Worm (Caenorhabditis elegans) whole organism, L4 larva: ENCODE measurements around the gene tsp-11.
A peak's percentile ranks its signal among the peaks of the same experiment; 100 is the strongest.

ENCODE experiments used
- D1046.2 ChIP-seq: fragments of 200-800 bp; sonication (Bioruptor generic); IDR thresholded peaks from 2 replicates; pipeline ENCODE4 v1.3.6; 2022; ENCODE audit warnings: missing genetic modification characterization, missing compliant biosample characterization
- F44E2.7 ChIP-seq: fragments of 200-800 bp; sonication (Bioruptor generic); IDR thresholded peaks from 2 replicates; pipeline ENCODE4 v2.1.2; 2022; ENCODE audit warnings: missing genetic modification characterization, missing compliant biosample characterization
- R02D3.7 ChIP-seq: fragments of 150-350 bp; sonication (generic microtip); optimal IDR thresholded peaks from 3 replicates; lab custom pipeline; 2014; ENCODE audit warnings: missing biosample characterization, missing genetic modification characterization
- Y105C5A.15 ChIP-seq: fragments of 200-800 bp; sonication (Bioruptor generic); IDR thresholded peaks from 2 replicates; pipeline ENCODE4 v1.3.6; 2022; ENCODE audit warnings: missing genetic modification characterization, missing compliant biosample characterization
- ZK337.2 ChIP-seq: fragments of 200-800 bp; sonication (Bioruptor generic); IDR thresholded peaks from 2 replicates; pipeline ENCODE4 v1.3.6; 2022; ENCODE audit warnings: missing genetic modification reagents, missing genetic modification characterization, missing compliant biosample characterization
- aly-2 ChIP-seq: sonication (generic microtip); optimal IDR thresholded peaks from 2 replicates; lab custom pipeline; 2018; ENCODE audit warnings: missing biosample characterization, missing genetic modification characterization
- attf-4 ChIP-seq: sonication (generic microtip); optimal IDR thresholded peaks from 3 replicates; lab custom pipeline; 2017; ENCODE audit warnings: missing biosample characterization, missing genetic modification characterization
- ceh-44 ChIP-seq: fragments of 200-800 bp; sonication (Bioruptor generic); IDR thresholded peaks from 2 replicates; pipeline ENCODE4 v1.3.6; 2022; ENCODE audit warnings: missing genetic modification reagents, missing genetic modification characterization, missing compliant biosample characterization
- ceh-62 ChIP-seq: sonication (generic microtip); optimal IDR thresholded peaks from 2 replicates; lab custom pipeline; 2017; ENCODE audit warnings: missing biosample characterization, missing genetic modification characterization
- ceh-82 ChIP-seq: sonication (generic microtip); optimal IDR thresholded peaks from 2 replicates; lab custom pipeline; 2017; ENCODE audit warnings: missing biosample characterization, missing genetic modification characterization
- ces-1 ChIP-seq: fragments of 150-350 bp; sonication (generic microtip); optimal IDR thresholded peaks from 4 replicates; lab custom pipeline; 2014; ENCODE audit warnings: missing biosample characterization, missing genetic modification reagents, missing genetic modification characterization
- cey-2 ChIP-seq: sonication (generic microtip); optimal IDR thresholded peaks from 3 replicates; lab custom pipeline; 2017; ENCODE audit warnings: missing genetic modification characterization, mild to moderate bottlenecking, missing compliant biosample characterization, antibody characterized with exemption, borderline replicate concordance; ENCODE audit not compliant: insufficient read depth
- dmd-8 ChIP-seq: fragments of 200-800 bp; sonication (Bioruptor generic); IDR thresholded peaks from 2 replicates; pipeline ENCODE4 v1.3.6; 2022; ENCODE audit warnings: missing genetic modification characterization, missing compliant biosample characterization
- dpl-1 ChIP-seq: fragments of 150-350 bp; optimal IDR thresholded peaks from 2 replicates; lab custom pipeline; 2014; ENCODE audit warnings: missing biosample characterization, missing genetic modification reagents, missing genetic modification characterization
- gei-8 ChIP-seq: fragments of 200-800 bp; sonication (Bioruptor generic); optimal IDR thresholded peaks from 2 replicates; lab custom pipeline; 2018; ENCODE audit warnings: mild to moderate bottlenecking, missing genetic modification characterization, missing compliant biosample characterization
- hif-1 ChIP-seq, 2 experiments: sonication (generic microtip); optimal IDR thresholded peaks; 2 replicates each; lab custom pipeline; 2016 to 2017; ENCODE audit warnings: missing compliant biosample characterization in 2 of 2, missing genetic modification characterization in 2 of 2, missing genetic modification reagents in 2 of 2, missing genotype in 2 of 2, mild to moderate bottlenecking in 1 of 2
- lin-15B ChIP-seq: fragments of 150-350 bp; sonication (generic microtip); optimal IDR thresholded peaks from 3 replicates; lab custom pipeline; 2014; ENCODE audit warnings: missing biosample characterization, missing genetic modification characterization
- lin-38 ChIP-seq: fragments of 200-800 bp; sonication (Bioruptor generic); IDR thresholded peaks from 2 replicates; pipeline ENCODE4 v1.3.6; 2022; ENCODE audit warnings: missing genetic modification reagents, missing genetic modification characterization, missing compliant biosample characterization
- lir-3 ChIP-seq: sonication (generic microtip); optimal IDR thresholded peaks from 2 replicates; lab custom pipeline; 2016; ENCODE audit warnings: mild to moderate bottlenecking, missing genetic modification characterization, missing compliant biosample characterization
- madf-9 ChIP-seq: fragments of 200-800 bp; sonication (Bioruptor generic); conservative IDR thresholded peaks from 2 replicates; pipeline ENCODE4 v1.3.6; 2022; ENCODE audit warnings: missing genetic modification reagents, missing genetic modification characterization, missing compliant biosample characterization
- nhr-10 ChIP-seq: fragments of 150-350 bp; optimal IDR thresholded peaks from 2 replicates; lab custom pipeline; 2014; ENCODE audit warnings: missing biosample characterization, missing genetic modification characterization
- nhr-102 ChIP-seq: sonication (generic microtip); optimal IDR thresholded peaks from 2 replicates; lab custom pipeline; 2016; ENCODE audit warnings: mild to moderate bottlenecking, missing genetic modification characterization, moderate library complexity, missing compliant biosample characterization
- nhr-77 ChIP-seq: fragments of 150-350 bp; optimal IDR thresholded peaks from 2 replicates; lab custom pipeline; 2014; ENCODE audit warnings: missing biosample characterization, missing genetic modification characterization
- skn-1 ChIP-seq: fragments of 150-350 bp; optimal IDR thresholded peaks from 2 replicates; lab custom pipeline; 2014; ENCODE audit warnings: missing biosample characterization, missing genetic modification characterization
- spr-3 ChIP-seq: fragments of 200-800 bp; sonication (Bioruptor generic); optimal IDR thresholded peaks from 2 replicates; lab custom pipeline; 2018; ENCODE audit warnings: mild to moderate bottlenecking, missing genetic modification characterization, missing compliant biosample characterization
- tra-1 ChIP-seq: fragments of 200-800 bp; sonication (Bioruptor generic); IDR thresholded peaks from 2 replicates; pipeline ENCODE4 v1.3.6; 2022; ENCODE audit warnings: missing genetic modification reagents, missing genetic modification characterization, missing compliant biosample characterization
- unc-130 ChIP-seq: sonication (generic microtip); optimal IDR thresholded peaks from 2 replicates; lab custom pipeline; 2016; ENCODE audit warnings: missing genetic modification reagents, missing genetic modification characterization, missing compliant biosample characterization
- unc-62 ChIP-seq, 3 experiments: fragments of 150-350 bp in 1 of 3; sonication (generic microtip); optimal IDR thresholded peaks in 2 of 3; peaks in 1 of 3; 1 replicate in 1 of 3; 2 replicates in 2 of 3; lab custom pipeline; 2014 to 2017; ENCODE audit warnings: missing biosample characterization in 3 of 3, missing genetic modification characterization in 3 of 3, missing genetic modification reagents in 3 of 3, missing genotype in 1 of 3
- zfp-2 ChIP-seq: sonication (generic microtip); optimal IDR thresholded peaks from 2 replicates; lab custom pipeline; 2016; ENCODE audit warnings: mild to moderate bottlenecking, missing genetic modification characterization, missing compliant biosample characterization
- zfp-3 ChIP-seq: fragments of 200-800 bp; sonication (Bioruptor generic); conservative IDR thresholded peaks from 2 replicates; pipeline ENCODE4 v1.3.6; 2022; ENCODE audit warnings: missing genetic modification reagents, missing genetic modification characterization, missing compliant biosample characterization
- zip-11 ChIP-seq: fragments of 200-800 bp; sonication (Bioruptor generic); IDR thresholded peaks from 2 replicates; pipeline ENCODE4 v1.3.6; 2022; ENCODE audit warnings: missing genetic modification characterization, missing compliant biosample characterization
- ztf-11 ChIP-seq: fragments of 150-350 bp; optimal IDR thresholded peaks from 2 replicates; lab custom pipeline; 2014; ENCODE audit warnings: missing biosample characterization, missing genetic modification characterization
- ztf-7 ChIP-seq: fragments of 150-350 bp; optimal IDR thresholded peaks from 2 replicates; lab custom pipeline; 2014; ENCODE audit warnings: missing biosample characterization, missing genetic modification characterization

tsp-11 gene

DNA sequence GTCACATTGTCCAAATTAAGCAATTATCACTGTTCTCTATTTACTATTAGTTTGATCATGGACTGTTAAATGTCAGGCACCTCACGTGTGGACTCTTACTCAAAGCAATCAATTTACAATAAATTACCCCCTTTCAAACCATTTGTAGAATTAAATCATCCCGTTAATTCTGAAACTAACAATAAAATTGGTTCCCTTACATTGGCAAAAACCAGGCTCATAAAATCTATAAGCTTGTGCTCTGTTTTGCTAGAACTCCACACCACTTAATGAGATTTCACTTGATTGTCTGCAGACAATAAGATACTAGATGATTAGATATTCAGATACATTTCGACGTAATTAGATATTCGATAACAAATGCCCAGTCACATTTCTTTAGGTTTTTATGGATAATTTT lies 7.1 kb downstream of the tsp-11 start:
- peak in 1 of 2 experiments; percentile 91 for TF ChIP-seq unc-62 (GFP tag; optimal IDR thresholded peaks at IDR 0.05 in 1 of 2; lab: Kevin White, UChicago)
- TF ChIP-seq unc-62 (tag; optimal IDR thresholded peaks at IDR 0.05; lab: Kevin White, UChicago), result no peak
- TF ChIP-seq ztf-11, result no peak

DNA sequence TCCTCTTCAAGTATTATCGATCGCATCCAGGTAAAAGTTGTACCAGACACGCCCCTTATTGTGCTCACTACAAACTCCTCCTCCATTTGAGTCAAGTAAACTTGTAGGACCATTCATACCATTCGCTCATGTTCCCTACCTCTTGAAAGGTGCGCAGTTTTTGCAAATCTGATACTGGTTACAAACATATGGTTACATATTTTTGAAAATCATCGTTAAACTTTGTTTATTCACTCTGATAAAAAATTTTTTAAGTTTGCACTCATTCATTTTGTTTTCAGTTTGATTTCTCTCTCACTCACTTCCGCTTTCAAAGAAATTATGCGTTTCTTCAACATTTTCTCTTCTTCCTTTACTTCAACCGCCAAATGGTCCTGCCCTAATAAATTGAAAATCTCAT lies 8.3 kb downstream of the tsp-11 start, which contains the start of gene B0563.1:
Gene B0563.1 (plus strand): TSS at position 301 of the 400 bp plus-strand sequence.
- TF ChIP-seq R02D3.7 (tag; lab: Kevin White, UChicago) (no peak), ceh-62 (tag; lab: Kevin White, UChicago) (no peak), ceh-44 (GFP tag; lab: Robert Waterston, UW) (no peak), lir-3 (tag; lab: Kevin White, UChicago) (no peak), D1046.2 (no peak), Y105C5A.15 (GFP tag; lab: Robert Waterston, UW) (no peak), attf-4 (tag; lab: Kevin White, UChicago) (no peak), zip-11 (GFP tag; lab: Robert Waterston, UW) (no peak)

DNA sequence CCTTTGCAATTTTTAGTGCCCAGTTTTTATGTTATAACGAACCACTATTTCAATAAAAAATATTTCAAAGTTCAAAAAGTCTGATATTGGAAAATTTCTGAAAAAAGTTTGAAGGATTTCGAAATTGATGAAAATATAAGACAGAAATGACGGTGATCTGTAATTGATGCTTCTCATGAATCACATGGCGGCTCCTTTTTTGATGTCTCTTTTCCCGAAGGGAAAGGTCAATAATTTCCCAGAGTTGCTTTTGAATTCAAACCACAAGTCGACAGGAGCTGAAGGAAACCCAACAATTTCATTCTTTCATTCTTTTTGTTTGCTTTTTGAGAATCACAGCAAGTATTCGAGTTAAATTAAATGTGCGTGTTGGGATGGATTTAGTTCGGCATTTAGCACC lies 9.3 kb downstream of the tsp-11 start, which contains the start of gene B0563.18:
Gene B0563.18 (plus strand): TSS at position 301 of the 400 bp plus-strand sequence.
- TF ChIP-seq D1046.2 (no peak), unc-130 (no peak), gei-8 (GFP tag; lab: Kevin White, UChicago) (no peak), lin-15B (no peak), nhr-77 (tag; lab: Kevin White, UChicago) (no peak), madf-9 (no peak), unc-62 (GFP tag; optimal IDR thresholded peaks at IDR 0.05 in 1 of 2; lab: Kevin White, UChicago) (no peak), unc-62 (tag; optimal IDR thresholded peaks at IDR 0.05; lab: Kevin White, UChicago) (no peak), hif-1 (tag; optimal IDR thresholded peaks at IDR 0.05; lab: Kevin White, UChicago) (no peak), zfp-2 (no peak), cey-2 (tag; lab: Kevin White, UChicago) (no peak), spr-3 (GFP tag; lab: Kevin White, UChicago) (no peak), nhr-102 (tag; lab: Kevin White, UChicago) (no peak), tra-1 (GFP tag; lab: Robert Waterston, UW) (no peak), ztf-11 (no peak), dmd-8 (GFP tag; lab: Robert Waterston, UW) (no peak), zfp-3 (no peak), nhr-10 (no peak)

DNA sequence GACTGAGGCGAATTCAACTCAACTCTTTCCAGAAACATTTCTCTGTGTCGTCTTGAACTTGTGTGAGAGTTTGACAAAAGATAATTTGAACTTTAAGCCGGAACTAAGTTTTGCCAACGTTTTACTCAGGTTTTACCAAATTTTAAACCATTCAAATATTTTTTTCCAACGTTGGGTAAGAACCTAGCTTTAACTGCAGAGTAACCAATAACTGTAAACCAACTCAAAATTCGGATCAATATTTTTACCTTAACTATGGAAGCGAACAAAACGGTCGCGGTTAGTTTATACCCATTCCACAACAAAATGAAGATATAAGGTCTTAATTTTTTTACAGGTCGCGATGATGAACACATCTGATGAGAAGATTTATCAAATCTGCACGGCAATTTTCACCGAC lies 9.8 kb downstream of the tsp-11 start:
- no peak for TF ChIP-seq ztf-7 (tag; lab: Kevin White, UChicago)
- no peak for TF ChIP-seq lin-38 (GFP tag; lab: Robert Waterston, UW)
- TF ChIP-seq unc-62 (GFP tag; optimal IDR thresholded peaks at IDR 0.05 in 1 of 2; lab: Kevin White, UChicago), result peak in 1 of 2 experiments; percentile 94
- no peak for TF ChIP-seq unc-62 (tag; optimal IDR thresholded peaks at IDR 0.05; lab: Kevin White, UChicago)

DNA sequence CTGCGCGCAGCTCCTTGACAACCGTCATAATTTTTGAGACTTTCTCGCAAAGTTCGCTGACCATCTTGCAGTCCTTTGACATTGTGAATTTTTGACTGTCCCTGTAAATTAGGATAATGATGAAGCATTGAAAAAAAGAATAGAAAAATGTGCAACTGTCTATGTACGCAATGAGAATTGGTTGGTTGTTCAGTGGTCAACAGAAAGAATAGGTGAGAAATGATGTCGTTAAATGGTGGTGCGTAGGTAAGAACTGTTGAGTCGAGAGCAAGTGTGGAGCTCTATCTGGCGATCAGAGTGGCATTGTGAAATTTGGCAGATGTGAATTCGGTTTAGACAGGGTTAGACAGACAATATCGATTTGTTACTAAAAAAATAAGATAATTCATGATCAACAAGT lies 11.4 kb downstream of the tsp-11 start, which contains the start of gene B0563.8:
Gene B0563.8 (minus strand): TSS at position 101 of the 400 bp plus-strand sequence.
- TF ChIP-seq skn-1 (tag; lab: Kevin White, UChicago) (no peak), zip-11 (GFP tag; lab: Robert Waterston, UW) (no peak), D1046.2 (no peak), dpl-1 (GFP tag; lab: Kevin White, UChicago) (no peak), ZK337.2 (GFP tag; lab: Robert Waterston, UW) (no peak), ces-1 (GFP tag; lab: Kevin White, UChicago) (no peak), F44E2.7 (no peak), R02D3.7 (tag; lab: Kevin White, UChicago) (no peak), dmd-8 (GFP tag; lab: Robert Waterston, UW) (no peak), ceh-82 (no peak), aly-2 (tag; lab: Kevin White, UChicago) (no peak), lin-38 (GFP tag; lab: Robert Waterston, UW) (no peak)
